Fruit fly (Drosophila melanogaster) whole organism, embryonic: Measurements from ENCODE around the gene CG14085.

ENCODE experiments used
- Ada2b ChIP-seq: fragments of 200-800 bp; sonication (Bioruptor generic); IDR thresholded peaks from 2 replicates; pipeline ENCODE4 v1.3.6; 2022; ENCODE audit warnings: missing biosample characterization, missing genetic modification characterization
- B-H2 ChIP-seq: fragments of 200-800 bp; sonication (Bioruptor generic); optimal IDR thresholded peaks from 2 replicates; lab custom pipeline; 2018; ENCODE audit warnings: missing biosample characterization, mild to moderate bottlenecking, missing genetic modification characterization
- Blimp-1 ChIP-seq: fragments of 200-800 bp; sonication (Bioruptor generic); optimal IDR thresholded peaks from 3 replicates; lab custom pipeline; 2018; ENCODE audit warnings: missing biosample characterization, missing genetic modification characterization, mild to moderate bottlenecking, moderate library complexity, missing genetic modification reagents
- CG10267 ChIP-seq: fragments of 200-800 bp; sonication (Bioruptor generic); optimal IDR thresholded peaks from 2 replicates; lab custom pipeline; 2018; ENCODE audit warnings: missing biosample characterization, mild to moderate bottlenecking, missing genetic modification characterization, moderate library complexity
- CG10462 ChIP-seq: fragments of 200-800 bp; sonication (Bioruptor generic); optimal IDR thresholded peaks from 2 replicates; lab custom pipeline; 2016; ENCODE audit warnings: missing biosample characterization, missing genetic modification characterization
- CG10565 ChIP-seq: fragments of 200-800 bp; sonication (Bioruptor generic); optimal IDR thresholded peaks from 3 replicates; lab custom pipeline; 2016; ENCODE audit warnings: missing biosample characterization, mild to moderate bottlenecking, missing genetic modification characterization
- CG11504 ChIP-seq: fragments of 200-800 bp; sonication (Bioruptor generic); optimal IDR thresholded peaks from 3 replicates; lab custom pipeline; 2019; ENCODE audit warnings: missing biosample characterization, mild to moderate bottlenecking, missing genetic modification characterization, moderate library complexity
- CG12236 ChIP-seq: fragments of 200-800 bp; sonication (Bioruptor generic); optimal IDR thresholded peaks from 2 replicates; lab custom pipeline; 2016; ENCODE audit warnings: missing biosample characterization, missing genetic modification characterization
- CG12659 ChIP-seq: fragments of 200-800 bp; sonication (Bioruptor generic); optimal IDR thresholded peaks from 3 replicates; lab custom pipeline; 2017; ENCODE audit warnings: mild to moderate bottlenecking, missing biosample characterization, missing genetic modification reagents, missing genetic modification characterization
- CG13424 ChIP-seq: fragments of 200-800 bp; sonication (Bioruptor generic); optimal IDR thresholded peaks from 2 replicates; lab custom pipeline; 2019; ENCODE audit warnings: missing biosample characterization, mild to moderate bottlenecking, missing genetic modification characterization, moderate library complexity
- CG15269 ChIP-seq: fragments of 200-800 bp; sonication (Bioruptor generic); optimal IDR thresholded peaks from 2 replicates; lab custom pipeline; 2018; ENCODE audit warnings: missing biosample characterization, mild to moderate bottlenecking, missing genetic modification characterization, moderate library complexity
- CG16863 ChIP-seq: fragments of 200-800 bp; sonication (Bioruptor generic); optimal IDR thresholded peaks from 3 replicates; lab custom pipeline; 2016; ENCODE audit warnings: missing biosample characterization, missing genetic modification characterization
- CG17829 ChIP-seq: fragments of 200-800 bp; optimal IDR thresholded peaks from 2 replicates; lab custom pipeline; 2019; ENCODE audit warnings: missing biosample characterization, mild to moderate bottlenecking, missing genetic modification characterization, moderate library complexity
- CG18476 ChIP-seq: fragments of 200-800 bp; sonication (Bioruptor generic); optimal IDR thresholded peaks from 2 replicates; lab custom pipeline; 2016; ENCODE audit warnings: missing biosample characterization, mild to moderate bottlenecking, missing genetic modification characterization
- CG2120 ChIP-seq: fragments of 200-800 bp; sonication (Bioruptor generic); optimal IDR thresholded peaks from 3 replicates; lab custom pipeline; 2016; ENCODE audit warnings: missing biosample characterization, missing genetic modification characterization
- CG30403 ChIP-seq: fragments of 200-800 bp; sonication (Bioruptor generic); optimal IDR thresholded peaks from 3 replicates; lab custom pipeline; 2016; ENCODE audit warnings: missing biosample characterization, missing genetic modification characterization
- CG3281 ChIP-seq: fragments of 200-800 bp; sonication (Bioruptor generic); optimal IDR thresholded peaks from 3 replicates; lab custom pipeline; 2017; ENCODE audit warnings: missing biosample characterization, mild to moderate bottlenecking, missing genetic modification characterization
- CG3995 ChIP-seq: fragments of 200-800 bp; sonication (Bioruptor generic); optimal IDR thresholded peaks from 3 replicates; lab custom pipeline; 2016; ENCODE audit warnings: missing biosample characterization, missing genetic modification characterization
- CG4707 ChIP-seq: fragments of 200-800 bp; sonication (Bioruptor generic); optimal IDR thresholded peaks from 2 replicates; lab custom pipeline; 2018; ENCODE audit warnings: missing biosample characterization, mild to moderate bottlenecking, missing genetic modification characterization, moderate library complexity
- CG8388 ChIP-seq: fragments of 200-800 bp; sonication (Bioruptor generic); optimal IDR thresholded peaks from 2 replicates; lab custom pipeline; 2019; ENCODE audit warnings: missing biosample characterization, mild to moderate bottlenecking, missing genetic modification characterization, moderate library complexity
- Ets65A ChIP-seq: fragments of 200-800 bp; sonication (Bioruptor generic); peaks from one replicate; lab custom pipeline; 2016; ENCODE audit warnings: missing biosample characterization, missing genetic modification characterization
- HLH4C ChIP-seq: fragments of 200-800 bp; sonication (Bioruptor generic); IDR thresholded peaks from 3 replicates; pipeline ENCODE4 v1.3.6; 2022; ENCODE audit warnings: missing biosample characterization, missing genetic modification characterization; ENCODE audit not compliant: partially characterized antibody
- Max ChIP-seq: fragments of 200-800 bp; sonication (Bioruptor generic); optimal IDR thresholded peaks from 2 replicates; lab custom pipeline; 2016; ENCODE audit warnings: missing biosample characterization, mild to moderate bottlenecking, missing genetic modification characterization
- Myb ChIP-seq: fragments of 200-800 bp; sonication (Bioruptor generic); optimal IDR thresholded peaks from 2 replicates; lab custom pipeline; 2016; ENCODE audit warnings: missing biosample characterization, missing genetic modification characterization
- Pdp1 ChIP-seq, 2 experiments: fragments of 200-800 bp; sonication (Bioruptor generic); optimal IDR thresholded peaks; 3 replicates each; lab custom pipeline; 2016; ENCODE audit warnings: missing biosample characterization in 2 of 2, missing genetic modification characterization in 2 of 2, mild to moderate bottlenecking in 1 of 2, moderate library complexity in 1 of 2
- az2 ChIP-seq: fragments of 200-800 bp; sonication (Bioruptor generic); optimal IDR thresholded peaks from 3 replicates; lab custom pipeline; 2016; ENCODE audit warnings: missing biosample characterization, missing genetic modification characterization
- bab2 ChIP-seq: fragments of 200-800 bp; sonication (Bioruptor generic); optimal IDR thresholded peaks from 2 replicates; lab custom pipeline; 2016; ENCODE audit warnings: missing biosample characterization, missing genetic modification characterization
- caup ChIP-seq: fragments of 200-800 bp; sonication (Bioruptor generic); optimal IDR thresholded peaks from 3 replicates; lab custom pipeline; 2017; ENCODE audit warnings: missing biosample characterization, mild to moderate bottlenecking, missing genetic modification characterization, moderate library complexity; ENCODE audit not compliant: severe bottlenecking
- cg ChIP-seq: fragments of 200-800 bp; sonication (Bioruptor generic); optimal IDR thresholded peaks from 3 replicates; lab custom pipeline; 2019; ENCODE audit warnings: missing biosample characterization, mild to moderate bottlenecking, missing genetic modification characterization, moderate library complexity
- dan ChIP-seq: fragments of 200-800 bp; sonication (Bioruptor generic); IDR thresholded peaks from 2 replicates; pipeline ENCODE4 v1.3.6; 2022; ENCODE audit warnings: missing biosample characterization, missing genetic modification characterization
- disco-r ChIP-seq: fragments of 200-800 bp; sonication (Bioruptor generic); optimal IDR thresholded peaks from 2 replicates; lab custom pipeline; 2016; ENCODE audit warnings: missing biosample characterization, missing genetic modification characterization
- esg ChIP-seq: fragments of 200-800 bp; sonication (Bioruptor generic); conservative IDR thresholded peaks from 2 replicates; pipeline ENCODE4 v1.3.6; 2022; ENCODE audit warnings: missing biosample characterization, missing genetic modification characterization
- ewg ChIP-seq: fragments of 200-800 bp; sonication (Bioruptor generic); optimal IDR thresholded peaks from 3 replicates; lab custom pipeline; 2017; ENCODE audit warnings: mild to moderate bottlenecking, missing biosample characterization, missing genetic modification reagents, missing genetic modification characterization
- fd96Cb ChIP-seq: fragments of 200-800 bp; sonication (Bioruptor generic); optimal IDR thresholded peaks from 2 replicates; lab custom pipeline; 2018; ENCODE audit warnings: missing biosample characterization, mild to moderate bottlenecking, missing genetic modification characterization, moderate library complexity
- gt ChIP-seq: fragments of 200-800 bp; sonication (Bioruptor generic); IDR thresholded peaks from 2 replicates; pipeline ENCODE4 v1.3.6; 2022; ENCODE audit warnings: missing biosample characterization, missing genetic modification characterization
- ind ChIP-seq: fragments of 200-800 bp; sonication (Bioruptor generic); optimal IDR thresholded peaks from 3 replicates; lab custom pipeline; 2016; ENCODE audit warnings: missing biosample characterization, missing genetic modification characterization
- lab ChIP-seq: fragments of 200-800 bp; sonication (Bioruptor generic); optimal IDR thresholded peaks from 3 replicates; lab custom pipeline; 2017; ENCODE audit warnings: missing biosample characterization, missing genetic modification characterization, mild to moderate bottlenecking, moderate library complexity, missing genetic modification reagents
- nmo ChIP-seq: fragments of 200-800 bp; sonication (Bioruptor generic); optimal IDR thresholded peaks from 2 replicates; lab custom pipeline; 2018; ENCODE audit warnings: missing biosample characterization, mild to moderate bottlenecking, missing genetic modification characterization, moderate library complexity
- pb ChIP-seq: fragments of 200-800 bp; sonication (Bioruptor generic); optimal IDR thresholded peaks from 3 replicates; lab custom pipeline; 2016; ENCODE audit warnings: missing biosample characterization, missing genetic modification characterization
- peb ChIP-seq: fragments of 200-800 bp; sonication (Bioruptor generic); IDR thresholded peaks from 2 replicates; pipeline ENCODE4 v1.3.6; 2022; ENCODE audit warnings: missing biosample characterization, missing genetic modification characterization
- phol ChIP-seq: fragments of 200-800 bp; sonication (Bioruptor generic); optimal IDR thresholded peaks from 3 replicates; lab custom pipeline; 2018; ENCODE audit warnings: missing biosample characterization, mild to moderate bottlenecking, missing genetic modification characterization, moderate library complexity
- pnt ChIP-seq: fragments of 200-800 bp; sonication (Bioruptor generic); optimal IDR thresholded peaks from 3 replicates; lab custom pipeline; 2016; ENCODE audit warnings: missing biosample characterization, missing genetic modification characterization
- pros ChIP-seq: fragments of 200-800 bp; sonication (Bioruptor generic); optimal IDR thresholded peaks from 3 replicates; lab custom pipeline; 2019; ENCODE audit warnings: missing biosample characterization, mild to moderate bottlenecking, missing genetic modification characterization, moderate library complexity
- row ChIP-seq: fragments of 200-800 bp; sonication (Bioruptor generic); IDR thresholded peaks from 3 replicates; pipeline ENCODE4 v1.3.6; 2022; ENCODE audit warnings: missing biosample characterization, missing genetic modification characterization
- seq ChIP-seq: fragments of 200-800 bp; sonication (Bioruptor generic); IDR thresholded peaks from 2 replicates; pipeline ENCODE4 v1.3.6; 2022; ENCODE audit warnings: missing biosample characterization, missing genetic modification characterization
- slbo ChIP-seq: fragments of 200-800 bp; sonication (Bioruptor generic); IDR thresholded peaks from 2 replicates; pipeline ENCODE4 v1.3.6; 2022; ENCODE audit warnings: missing biosample characterization, missing genetic modification characterization
- sug ChIP-seq: fragments of 200-800 bp; optimal IDR thresholded peaks from 2 replicates; lab custom pipeline; 2019; ENCODE audit warnings: missing biosample characterization, mild to moderate bottlenecking, missing genetic modification characterization, moderate library complexity
- twi ChIP-seq: fragments of 200-800 bp; optimal IDR thresholded peaks from 2 replicates; lab custom pipeline; 2019; ENCODE audit warnings: missing biosample characterization, mild to moderate bottlenecking, missing genetic modification characterization, moderate library complexity
- vvl ChIP-seq: fragments of 200-800 bp; sonication (Bioruptor generic); IDR thresholded peaks from 2 replicates; pipeline ENCODE4 v1.3.6; 2022; ENCODE audit warnings: missing biosample characterization, missing genetic modification characterization

CG14085 gene

DNA sequence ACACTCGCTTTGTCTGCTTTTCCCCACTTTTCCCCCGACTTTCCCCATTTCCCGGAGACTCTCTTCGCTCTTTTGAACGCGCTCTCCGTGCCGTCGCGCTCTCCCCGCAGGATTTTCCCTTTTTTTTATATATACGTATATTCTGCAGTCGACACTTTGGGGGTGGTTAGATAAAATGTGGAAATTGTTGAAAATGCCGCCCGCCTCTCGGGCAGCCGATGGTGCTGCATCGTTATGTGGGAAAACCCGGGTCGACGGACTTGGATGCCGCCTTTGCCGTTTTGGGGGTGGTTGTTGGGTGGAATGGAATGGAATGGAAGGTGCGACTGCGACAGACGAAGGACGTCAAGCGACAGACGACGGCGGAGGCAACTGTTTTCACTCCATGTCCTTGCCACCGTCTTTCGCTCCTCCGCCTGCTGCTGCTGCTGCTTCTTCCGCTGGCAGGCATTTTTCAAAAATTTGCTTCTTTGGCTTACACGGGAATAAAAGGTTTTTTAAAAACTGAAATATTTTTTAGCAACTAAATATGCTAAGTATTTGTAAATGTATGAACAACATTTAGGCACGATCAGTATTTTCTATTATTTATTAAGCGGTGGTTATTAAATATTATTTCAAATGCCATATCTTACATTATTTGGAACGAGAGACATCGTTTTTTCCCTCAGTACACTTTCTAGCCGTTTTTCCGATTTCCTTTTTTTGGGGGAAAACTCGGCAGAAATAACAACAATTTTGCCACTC, 38.2 kb upstream of the CG14085 start (continued):
- peak; percentile 18 for TF ChIP-seq fd96Cb (tag; lab: Kevin White, UChicago)
- peak; percentile 47; the same call in 1 of the 2 replicates for TF ChIP-seq vvl (GFP tag; lab: Robert Waterston, UW)
- TF ChIP-seq CG16863: no peak
- peak in 1 of 2 experiments; percentile 20 for TF ChIP-seq Pdp1 (GFP tag; optimal IDR thresholded peaks at IDR 0.05; lab: Kevin White, UChicago)
- no peak for TF ChIP-seq CG10565 (GFP tag; lab: Kevin White, UChicago)
- 0 out of 2 replicates have a peak, but pooled peaks have one; percentile 8 for TF ChIP-seq esg (GFP tag; lab: Robert Waterston, UW)
- peak; percentile 7 for TF ChIP-seq ewg (GFP tag; lab: Kevin White, UChicago)
- no peak for TF ChIP-seq B-H2 (GFP tag; lab: Kevin White, UChicago)
- TF ChIP-seq CG3995 (GFP tag; lab: Kevin White, UChicago): no peak
- peak; percentile 22 for TF ChIP-seq CG30403
- TF ChIP-seq CG2120: peak; percentile 60
- TF ChIP-seq CG3281 (GFP tag; lab: Kevin White, UChicago): peak; percentile 30
- peak; percentile 4 for TF ChIP-seq bab2
- TF ChIP-seq pnt: no peak
- TF ChIP-seq CG12659 (GFP tag; lab: Kevin White, UChicago): peak; percentile 18
- peak; percentile 9 for TF ChIP-seq nmo (GFP tag; lab: Kevin White, UChicago)
- TF ChIP-seq HLH4C: 0 out of 3 replicates have a peak, but pooled peaks have one; percentile 19
- no peak for TF ChIP-seq peb
- TF ChIP-seq slbo (GFP tag; lab: Robert Waterston, UW): peak; percentile 49
- TF ChIP-seq CG10267 (tag; lab: Kevin White, UChicago): peak; percentile 6
- TF ChIP-seq seq (GFP tag; lab: Robert Waterston, UW): peak; percentile 35; the same call in 1 of the 2 replicates
- peak; percentile 21 for TF ChIP-seq ind (GFP tag; lab: Kevin White, UChicago)
- TF ChIP-seq Myb (GFP tag; lab: Kevin White, UChicago): no peak
- TF ChIP-seq disco-r (GFP tag; lab: Kevin White, UChicago): no peak
- TF ChIP-seq CG18476: no peak
- peak; percentile 36 for TF ChIP-seq lab
- no peak for TF ChIP-seq twi (tag; lab: Kevin White, UChicago)
- TF ChIP-seq CG12236 (GFP tag; lab: Kevin White, UChicago): no peak
- TF ChIP-seq gt (GFP tag; lab: Robert Waterston, UW): no peak
- no peak for TF ChIP-seq dan (GFP tag; lab: Robert Waterston, UW)
- TF ChIP-seq CG13424 (tag; lab: Kevin White, UChicago): peak; percentile 39
- no peak for TF ChIP-seq Max (GFP tag; lab: Kevin White, UChicago)
- peak; percentile 28 for TF ChIP-seq caup (GFP tag; lab: Kevin White, UChicago)
- TF ChIP-seq CG10462: no peak
- TF ChIP-seq CG15269: peak; percentile 48
- no peak for TF ChIP-seq sug (tag; lab: Kevin White, UChicago)
- TF ChIP-seq row: peak; percentile 64
- TF ChIP-seq CG17829: peak; percentile 27
- TF ChIP-seq CG4707: no peak
- TF ChIP-seq pros: peak; percentile 70
- peak; percentile 25 for TF ChIP-seq phol (tag; lab: Kevin White, UChicago)
- TF ChIP-seq Ets65A: peak; percentile 64
- no peak for TF ChIP-seq pb
- peak; percentile 21 for TF ChIP-seq az2 (GFP tag; lab: Kevin White, UChicago)
- TF ChIP-seq CG8388 (GFP tag; lab: Kevin White, UChicago): peak; percentile 14
- TF ChIP-seq Ada2b (GFP tag; lab: Robert Waterston, UW): 0 out of 2 replicates have a peak, but pooled peaks have one; percentile 8
- TF ChIP-seq cg (GFP tag; lab: Kevin White, UChicago): no peak
- peak; percentile 62 for TF ChIP-seq CG11504 (tag; lab: Kevin White, UChicago)
- peak; percentile 37 for TF ChIP-seq Blimp-1 (GFP tag; lab: Kevin White, UChicago)
